Fruit fly (Drosophila melanogaster) Kc167 (cell line): ENCODE data around the gene eIF5B.

Experiments used
- Myc ChIP-seq: fragments of >200 bp; optimal IDR thresholded peaks from 2 replicates; lab custom pipeline; 2017; ENCODE audit warnings: missing external identifiers
- Sin3A ChIP-seq: fragments of >200 bp; optimal IDR thresholded peaks from 2 replicates; lab custom pipeline; 2018; ENCODE audit warnings: missing external identifiers
- h ChIP-seq: fragments of >200 bp; optimal IDR thresholded peaks from 3 replicates; lab custom pipeline; 2018; ENCODE audit warnings: missing external identifiers
- insv ChIP-seq: fragments of >200 bp; optimal IDR thresholded peaks from 3 replicates; lab custom pipeline; 2018; ENCODE audit warnings: missing external identifiers
- psq ChIP-seq: fragments of >200 bp; optimal IDR thresholded peaks from 2 replicates; lab custom pipeline; 2017; ENCODE audit warnings: missing external identifiers
- ttk ChIP-seq: sonication (Bioruptor generic); optimal IDR thresholded peaks from 2 replicates; lab custom pipeline; 2017; ENCODE audit warnings: missing external identifiers

The eIF5B gene

dm6 chr3L:3460402-3461027 lies at the start of gene eIF5B:
eIF5B (minus strand) TSS chr3L:3460977.
- TF ChIP-seq psq (lab: Kevin White, UChicago), result no peak
- TF ChIP-seq Myc (lab: Kevin White, UChicago), result no peak
- TF ChIP-seq Sin3A (lab: Kevin White, UChicago), result no peak
- no peak for TF ChIP-seq insv (lab: Kevin White, UChicago)
- TF ChIP-seq h (lab: Kevin White, UChicago), result no peak
- TF ChIP-seq ttk, result no peak

dm6 chr3L:3503248-3503647 lies 42.5 kb upstream of the eIF5B start:
- TF ChIP-seq ttk (no peak), psq (lab: Kevin White, UChicago) (no peak), insv (lab: Kevin White, UChicago) (no peak), Myc (lab: Kevin White, UChicago) (no peak), h (lab: Kevin White, UChicago) (no peak), Sin3A (lab: Kevin White, UChicago) (no peak)

- no peak for TF ChIP-seq ttk
- TF ChIP-seq h (lab: Kevin White, UChicago), result no peak
- TF ChIP-seq psq (lab: Kevin White, UChicago), result no peak
- no peak for TF ChIP-seq Myc (lab: Kevin White, UChicago)
- no peak for TF ChIP-seq Sin3A (lab: Kevin White, UChicago)
- no peak for TF ChIP-seq insv (lab: Kevin White, UChicago)
Measured at dm6 chr3L:3496593-3496992, 35.8 kb upstream of the eIF5B start.

- TF ChIP-seq psq (lab: Kevin White, UChicago) (no peak), insv (lab: Kevin White, UChicago) (no peak), Sin3A (lab: Kevin White, UChicago) (no peak), ttk (no peak), h (lab: Kevin White, UChicago) (no peak), Myc (lab: Kevin White, UChicago) (no peak)
Measured at dm6 chr3L:3492116-3492747, 31.5 kb upstream of the eIF5B start.

- TF ChIP-seq Myc (lab: Kevin White, UChicago) (no peak), ttk (no peak), h (lab: Kevin White, UChicago) (no peak), psq (lab: Kevin White, UChicago) (no peak), Sin3A (lab: Kevin White, UChicago) (no peak), insv (lab: Kevin White, UChicago) (no peak)
Measured at dm6 chr3L:3485088-3485710, 24.4 kb upstream of the eIF5B start.

- no peak for TF ChIP-seq Myc (lab: Kevin White, UChicago)
- TF ChIP-seq h (lab: Kevin White, UChicago), result no peak
- TF ChIP-seq insv (lab: Kevin White, UChicago), result no peak
- no peak for TF ChIP-seq Sin3A (lab: Kevin White, UChicago)
- no peak for TF ChIP-seq psq (lab: Kevin White, UChicago)
- TF ChIP-seq ttk, result no peak
Measured at dm6 chr3L:3484553-3484952, 23.8 kb upstream of the eIF5B start, which contains the start of gene CG43074. CG43074 (minus strand) TSS chr3L:3484653.

dm6 chr3L:3479551-3479950 lies 18.8 kb upstream of the eIF5B start:
- TF ChIP-seq Myc (lab: Kevin White, UChicago) (no peak), ttk (no peak), Sin3A (lab: Kevin White, UChicago) (no peak), psq (lab: Kevin White, UChicago) (no peak), h (lab: Kevin White, UChicago) (no peak), insv (lab: Kevin White, UChicago) (no peak)

dm6 chr3L:3472786-3473185 lies 12.0 kb upstream of the eIF5B start:
- TF ChIP-seq Myc (lab: Kevin White, UChicago), result no peak
- no peak for TF ChIP-seq Sin3A (lab: Kevin White, UChicago)
- no peak for TF ChIP-seq ttk
- no peak for TF ChIP-seq h (lab: Kevin White, UChicago)

- TF ChIP-seq ttk (no peak), Myc (lab: Kevin White, UChicago) (no peak), insv (lab: Kevin White, UChicago) (no peak), h (lab: Kevin White, UChicago) (no peak), psq (lab: Kevin White, UChicago) (no peak), Sin3A (lab: Kevin White, UChicago) (no peak)
Measured at dm6 chr3L:3472063-3472528, 11.3 kb upstream of the eIF5B start, which contains the start of the genes CG32267 and CG42324. CG32267 (minus strand) TSS chr3L:3472113. CG42324 (plus strand) TSS chr3L:3472447.

- no peak for TF ChIP-seq h (lab: Kevin White, UChicago)
- TF ChIP-seq ttk, result no peak
- TF ChIP-seq insv (lab: Kevin White, UChicago), result no peak
- no peak for TF ChIP-seq Myc (lab: Kevin White, UChicago)
Measured at dm6 chr3L:3471174-3471573, 10.4 kb upstream of the eIF5B start, which contains the start of gene CG14971. CG14971 (minus strand) TSS chr3L:3471309.

- TF ChIP-seq ttk, result no peak
- TF ChIP-seq insv (lab: Kevin White, UChicago), result no peak
- TF ChIP-seq psq (lab: Kevin White, UChicago), result no peak
- TF ChIP-seq Myc (lab: Kevin White, UChicago), result no peak
- no peak for TF ChIP-seq Sin3A (lab: Kevin White, UChicago)
- no peak for TF ChIP-seq h (lab: Kevin White, UChicago)
Measured at dm6 chr3L:3469709-3470108, 8.9 kb upstream of the eIF5B start.
